Worm (Caenorhabditis elegans): ENCODE data around the gene E02A10.4.

E02A10.4 gene

DNA sequence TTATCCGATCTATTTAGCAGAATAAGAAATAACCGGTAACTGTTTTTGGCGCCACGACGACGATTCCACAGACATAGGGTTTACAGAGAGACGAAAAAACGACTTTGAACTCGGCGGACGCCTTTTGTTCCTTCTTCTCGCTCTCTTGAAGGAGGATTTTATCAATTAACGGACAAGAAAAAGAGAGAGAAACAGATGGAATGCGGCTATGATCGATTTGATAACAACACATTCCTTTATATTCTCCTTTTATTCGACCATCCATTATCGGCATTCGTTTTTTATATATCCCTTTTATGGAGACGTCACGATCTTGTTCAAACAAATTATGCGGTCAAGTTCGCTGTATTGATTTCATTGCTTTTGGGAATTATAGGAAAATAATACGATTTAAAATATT is 18.9 kb downstream of the E02A10.4 start (continued):
- TF ChIP-seq pax-3 (tag; optimal IDR thresholded peaks at IDR 0.05) (peak; percentile 48), C16A3.4 (tag; optimal IDR thresholded peaks at IDR 0.05) (peak; percentile 38), blmp-1 (tag; optimal IDR thresholded peaks at IDR 0.05) (peak; percentile 76), tlp-1 (tag; optimal IDR thresholded peaks at IDR 0.05) (no peak), lin-39 (tag; optimal IDR thresholded peaks at IDR 0.05) (no peak), lin-15B (tag; optimal IDR thresholded peaks at IDR 0.05) (no peak), elt-3 (tag; optimal IDR thresholded peaks at IDR 0.05) (peak; percentile 4 to 90 (median 66)), ces-1 (GFP tag; optimal IDR thresholded peaks at IDR 0.05) (no peak), lin-14 (GFP tag; optimal IDR thresholded peaks at IDR 0.05) (peak; percentile 55), nhr-237 (tag; optimal IDR thresholded peaks at IDR 0.05) (no peak), fos-1 (tag; optimal IDR thresholded peaks at IDR 0.05) (peak; percentile 16), F16B12.6 (tag; optimal IDR thresholded peaks at IDR 0.05) (no peak), vab-15 (tag; optimal IDR thresholded peaks at IDR 0.05) (no peak), mab-9 (GFP tag; IDR thresholded peaks at IDR 0.05) (no peak), zag-1 (tag; optimal IDR thresholded peaks at IDR 0.05) (no peak), pag-3 (tag; optimal IDR thresholded peaks at IDR 0.05; ENCODE audit: borderline replicate concordance, insufficient read depth) (no peak), pqm-1 (tag; optimal IDR thresholded peaks at IDR 0.05) (no peak), snu-23 (GFP tag; optimal IDR thresholded peaks at IDR 0.05) (peak; percentile 30), lir-3 (tag; optimal IDR thresholded peaks at IDR 0.05; ENCODE audit: poor library complexity) (no peak), sup-37 (GFP tag; optimal IDR thresholded peaks at IDR 0.05) (no peak), ceh-90 (tag; optimal IDR thresholded peaks at IDR 0.05) (no peak), dsc-1 (tag; optimal IDR thresholded peaks at IDR 0.05) (no peak), ceh-63 (GFP tag; optimal IDR thresholded peaks at IDR 0.05) (no peak)

- TF ChIP-seq nhr-237 (tag; optimal IDR thresholded peaks at IDR 0.05) = no peak
- no peak for TF ChIP-seq rnt-1 (tag; optimal IDR thresholded peaks at IDR 0.05)
- peak in 1 of 2 experiments; percentile 2 for TF ChIP-seq lsy-2 (tag; optimal IDR thresholded peaks at IDR 0.05)
These were observed 24.9 kb downstream of the E02A10.4 start for ce11 chrV:12542683-12543319.

ce11 chrV:12541207-12541606 is 26.5 kb downstream of the E02A10.4 start:
- TF ChIP-seq grh-1 (GFP tag; IDR thresholded peaks at IDR 0.05) = no peak
- TF ChIP-seq sptf-1 (tag; optimal IDR thresholded peaks at IDR 0.05) = no peak
- TF ChIP-seq fos-1 (tag; optimal IDR thresholded peaks at IDR 0.05) = no peak
- TF ChIP-seq C16A3.4 (tag; optimal IDR thresholded peaks at IDR 0.05) = no peak
- TF ChIP-seq pqm-1 (tag; optimal IDR thresholded peaks at IDR 0.05) = no peak
- no peak for TF ChIP-seq sup-37 (GFP tag; optimal IDR thresholded peaks at IDR 0.05)
- TF ChIP-seq pag-3 (tag; optimal IDR thresholded peaks at IDR 0.05; ENCODE audit: borderline replicate concordance, insufficient read depth) = no peak
- no peak for TF ChIP-seq ceh-8 (GFP tag; optimal IDR thresholded peaks at IDR 0.05)
- TF ChIP-seq unc-98 (GFP tag; IDR thresholded peaks at IDR 0.05) = no peak
- no peak for TF ChIP-seq aha-1 (tag; optimal IDR thresholded peaks at IDR 0.05)
- no peak for TF ChIP-seq lin-35 (GFP tag; optimal IDR thresholded peaks at IDR 0.05)
- TF ChIP-seq isw-1 (GFP tag; IDR thresholded peaks at IDR 0.05) = no peak
- no peak for TF ChIP-seq hlh-17 (GFP tag; optimal IDR thresholded peaks at IDR 0.05; ENCODE audit: borderline replicate concordance)
- TF ChIP-seq nhr-12 (tag; optimal IDR thresholded peaks at IDR 0.05) = no peak

- TF ChIP-seq nhr-237 (tag; optimal IDR thresholded peaks at IDR 0.05) (no peak), lin-13 (GFP tag; optimal IDR thresholded peaks at IDR 0.05) (no peak)
These were observed 27.0 kb downstream of the E02A10.4 start, which contains the start of gene F45D3.2 for ce11 chrV:12540739-12541138. Gene F45D3.2 (plus strand): TSS chrV:12541039.

Measured in whole organism, L1 larva.